Worm (Caenorhabditis elegans): ENCODE results near the gene B0454.5.

ce11 chrII:3012133-3012532, 26.5 kb upstream of the B0454.5 start, which contains the start of gene C41H7.9:
- TF ChIP-seq ceh-6 (GFP tag; optimal IDR thresholded peaks at IDR 0.05) (no peak), fkh-10 (GFP tag; optimal IDR thresholded peaks at IDR 0.05) (no peak), lin-11 (tag; optimal IDR thresholded peaks at IDR 0.05) (no peak), unc-3 (GFP tag; conservative IDR thresholded peaks at IDR 0.05) (no peak), unc-3 (tag; optimal IDR thresholded peaks at IDR 0.05) (no peak), hlh-8 (tag; optimal IDR thresholded peaks at IDR 0.05) (no peak), eyg-1 (tag; optimal IDR thresholded peaks at IDR 0.05) (no peak)
